Worm (Caenorhabditis elegans) whole organism, young adult: ENCODE measurements around the gene Y54G11A.3.
A peak's percentile ranks its signal among the peaks of the same experiment; 100 is the strongest.

Experiments
- dpl-1 ChIP-seq: fragments of 150-350 bp; optimal IDR thresholded peaks from 2 replicates; lab custom pipeline; 2014; ENCODE audit warnings: missing biosample characterization, missing genetic modification reagents, missing genetic modification characterization
- lin-35 ChIP-seq, 3 experiments: fragments of 150-350 bp in 2 of 3; sonication (generic microtip) in 1 of 3; optimal IDR thresholded peaks; 2 replicates each; lab custom pipeline; 2014 to 2018; ENCODE audit warnings: missing biosample characterization in 3 of 3, missing genetic modification characterization in 3 of 3, missing genetic modification reagents in 3 of 3

ce11 chrII:14234375-14235102, 41.9 kb upstream of the Y54G11A.3 start:
- TF ChIP-seq dpl-1 (GFP tag; lab: Kevin White, UChicago), result peak; percentile 23
- TF ChIP-seq lin-35 (GFP tag; optimal IDR thresholded peaks at IDR 0.05; lab: Kevin White, UChicago), result peak in 1 of 3 experiments; percentile 15
